Worm (Caenorhabditis elegans) whole organism, late embryonic: Measurements from ENCODE around the gene ZK688.4.

Experiments used
- C38D4.7 ChIP-seq: fragments of 200-800 bp; sonication (Bioruptor generic); optimal IDR thresholded peaks from 2 replicates; lab custom pipeline; 2018; ENCODE audit warnings: mild to moderate bottlenecking, missing genetic modification characterization, moderate library complexity, missing compliant biosample characterization
- F13H6.1 ChIP-seq: sonication (generic microtip); optimal IDR thresholded peaks from 2 replicates; lab custom pipeline; 2016; ENCODE audit warnings: missing genetic modification characterization, missing compliant biosample characterization
- K02D7.2 ChIP-seq: sonication (generic microtip); optimal IDR thresholded peaks from 2 replicates; lab custom pipeline; 2017; ENCODE audit warnings: mild to moderate bottlenecking, missing genetic modification characterization, missing compliant biosample characterization
- T23F11.4 ChIP-seq: fragments of 200-800 bp; sonication (Bioruptor generic); optimal IDR thresholded peaks from 2 replicates; lab custom pipeline; 2018; ENCODE audit warnings: mild to moderate bottlenecking, missing genetic modification characterization, missing compliant biosample characterization
- Y22D7AL.16 ChIP-seq: sonication (generic microtip); optimal IDR thresholded peaks from 2 replicates; lab custom pipeline; 2016; ENCODE audit warnings: missing genetic modification characterization, missing compliant biosample characterization
- ahr-1 ChIP-seq: sonication (generic microtip); optimal IDR thresholded peaks from 2 replicates; lab custom pipeline; 2016; ENCODE audit warnings: missing genetic modification characterization, missing compliant biosample characterization
- ceh-18 ChIP-seq: sonication (generic microtip); optimal IDR thresholded peaks from 2 replicates; lab custom pipeline; 2016; ENCODE audit warnings: missing genetic modification characterization, missing compliant biosample characterization
- ceh-19 ChIP-seq: fragments of 200-800 bp; sonication (Bioruptor generic); optimal IDR thresholded peaks from 2 replicates; lab custom pipeline; 2018; ENCODE audit warnings: mild to moderate bottlenecking, missing genetic modification characterization, missing compliant biosample characterization
- ceh-31 ChIP-seq: sonication (generic microtip); optimal IDR thresholded peaks from 2 replicates; lab custom pipeline; 2016; ENCODE audit warnings: missing genetic modification characterization, missing compliant biosample characterization
- ceh-6 ChIP-seq: fragments of 200-800 bp; sonication (Bioruptor generic); optimal IDR thresholded peaks from 2 replicates; lab custom pipeline; 2018; ENCODE audit warnings: mild to moderate bottlenecking, missing genetic modification characterization, missing compliant biosample characterization
- ceh-9 ChIP-seq: sonication (generic microtip); optimal IDR thresholded peaks from 2 replicates; lab custom pipeline; 2016; ENCODE audit warnings: mild to moderate bottlenecking, missing genetic modification characterization, inconsistent platforms, missing compliant biosample characterization
- dve-1 ChIP-seq: sonication (generic microtip); optimal IDR thresholded peaks from 2 replicates; lab custom pipeline; 2017; ENCODE audit warnings: antibody characterized with exemption, mild to moderate bottlenecking, missing genetic modification characterization, missing compliant biosample characterization
- ets-4 ChIP-seq: sonication (generic microtip); optimal IDR thresholded peaks from 2 replicates; lab custom pipeline; 2016; ENCODE audit warnings: missing genetic modification characterization, missing compliant biosample characterization
- eyg-1 ChIP-seq: sonication (generic microtip); optimal IDR thresholded peaks from 2 replicates; lab custom pipeline; 2016; ENCODE audit warnings: missing genotype, missing genetic modification characterization, missing compliant biosample characterization
- fax-1 ChIP-seq: sonication (generic microtip); optimal IDR thresholded peaks from 2 replicates; lab custom pipeline; 2016; ENCODE audit warnings: missing genotype, missing genetic modification characterization, missing compliant biosample characterization
- fkh-10 ChIP-seq: fragments of 150-350 bp; optimal IDR thresholded peaks from 2 replicates; lab custom pipeline; 2014; ENCODE audit warnings: missing biosample characterization, missing genetic modification reagents, missing genetic modification characterization
- hlh-15 ChIP-seq: sonication (generic microtip); optimal IDR thresholded peaks from 2 replicates; lab custom pipeline; 2016; ENCODE audit warnings: missing genetic modification characterization, missing compliant biosample characterization
- hlh-30 ChIP-seq: sonication (generic microtip); optimal IDR thresholded peaks from 2 replicates; lab custom pipeline; 2017; ENCODE audit warnings: antibody characterized with exemption, missing genetic modification characterization, missing compliant biosample characterization; ENCODE audit not compliant: insufficient read depth
- hlh-6 ChIP-seq: sonication (generic microtip); optimal IDR thresholded peaks from 2 replicates; lab custom pipeline; 2016; ENCODE audit warnings: missing genotype, missing genetic modification characterization, missing compliant biosample characterization
- lin-11 ChIP-seq: fragments of 200-800 bp; sonication (Bioruptor generic); optimal IDR thresholded peaks from 2 replicates; lab custom pipeline; 2018; ENCODE audit warnings: mild to moderate bottlenecking, missing genetic modification characterization, missing compliant biosample characterization
- madf-2 ChIP-seq: sonication (generic microtip); optimal IDR thresholded peaks from 2 replicates; lab custom pipeline; 2017; ENCODE audit warnings: missing genetic modification characterization, missing compliant biosample characterization
- mec-3 ChIP-seq: sonication (generic microtip); optimal IDR thresholded peaks from 2 replicates; lab custom pipeline; 2016; ENCODE audit warnings: borderline replicate concordance, missing genetic modification characterization, missing compliant biosample characterization
- odd-2 ChIP-seq: sonication (generic microtip); optimal IDR thresholded peaks from 2 replicates; lab custom pipeline; 2017; ENCODE audit warnings: antibody characterized with exemption, mild to moderate bottlenecking, missing genetic modification characterization, missing compliant biosample characterization
- pax-1 ChIP-seq: fragments of 150-350 bp; optimal IDR thresholded peaks from 2 replicates; lab custom pipeline; 2014; ENCODE audit warnings: missing biosample characterization, missing genetic modification characterization
- ref-2 ChIP-seq: sonication (generic microtip); optimal IDR thresholded peaks from 2 replicates; lab custom pipeline; 2016; ENCODE audit warnings: missing genetic modification characterization, missing compliant biosample characterization
- rnt-1 ChIP-seq: sonication (generic microtip); optimal IDR thresholded peaks from 2 replicates; lab custom pipeline; 2016; ENCODE audit warnings: missing genetic modification characterization, missing compliant biosample characterization
- sox-2 ChIP-seq: fragments of 200-800 bp; sonication (Bioruptor generic); IDR thresholded peaks from 2 replicates; pipeline ENCODE4 v1.3.6; 2022; ENCODE audit warnings: missing genetic modification reagents, missing genetic modification characterization, missing compliant biosample characterization
- sox-4 ChIP-seq: sonication (generic microtip); optimal IDR thresholded peaks from 2 replicates; lab custom pipeline; 2017; ENCODE audit warnings: mild to moderate bottlenecking, missing genetic modification characterization, inconsistent platforms, missing compliant biosample characterization
- syd-9 ChIP-seq: sonication (generic microtip); optimal IDR thresholded peaks from 2 replicates; lab custom pipeline; 2016; ENCODE audit warnings: mild to moderate bottlenecking, missing genetic modification characterization, moderate library complexity, missing compliant biosample characterization
- tbx-2 ChIP-seq: sonication (generic microtip); optimal IDR thresholded peaks from 2 replicates; lab custom pipeline; 2016; ENCODE audit warnings: missing genetic modification characterization, missing compliant biosample characterization
- tbx-7 ChIP-seq: sonication (generic microtip); optimal IDR thresholded peaks from 2 replicates; lab custom pipeline; 2016; ENCODE audit warnings: missing genotype, missing genetic modification characterization, missing compliant biosample characterization
- unc-42 ChIP-seq: sonication (generic microtip); optimal IDR thresholded peaks from 2 replicates; lab custom pipeline; 2016; ENCODE audit warnings: missing genotype, missing genetic modification characterization, missing compliant biosample characterization
- unc-86 ChIP-seq: sonication (generic microtip); optimal IDR thresholded peaks from 2 replicates; lab custom pipeline; 2016; ENCODE audit warnings: missing genetic modification characterization, missing compliant biosample characterization
- zip-5 ChIP-seq: sonication (generic microtip); optimal IDR thresholded peaks from 2 replicates; lab custom pipeline; 2016; ENCODE audit warnings: missing genetic modification characterization, missing compliant biosample characterization
- ztf-16 ChIP-seq: sonication (generic microtip); optimal IDR thresholded peaks from 2 replicates; lab custom pipeline; 2017; ENCODE audit warnings: missing genetic modification characterization, missing compliant biosample characterization

ZK688.4 gene

DNA sequence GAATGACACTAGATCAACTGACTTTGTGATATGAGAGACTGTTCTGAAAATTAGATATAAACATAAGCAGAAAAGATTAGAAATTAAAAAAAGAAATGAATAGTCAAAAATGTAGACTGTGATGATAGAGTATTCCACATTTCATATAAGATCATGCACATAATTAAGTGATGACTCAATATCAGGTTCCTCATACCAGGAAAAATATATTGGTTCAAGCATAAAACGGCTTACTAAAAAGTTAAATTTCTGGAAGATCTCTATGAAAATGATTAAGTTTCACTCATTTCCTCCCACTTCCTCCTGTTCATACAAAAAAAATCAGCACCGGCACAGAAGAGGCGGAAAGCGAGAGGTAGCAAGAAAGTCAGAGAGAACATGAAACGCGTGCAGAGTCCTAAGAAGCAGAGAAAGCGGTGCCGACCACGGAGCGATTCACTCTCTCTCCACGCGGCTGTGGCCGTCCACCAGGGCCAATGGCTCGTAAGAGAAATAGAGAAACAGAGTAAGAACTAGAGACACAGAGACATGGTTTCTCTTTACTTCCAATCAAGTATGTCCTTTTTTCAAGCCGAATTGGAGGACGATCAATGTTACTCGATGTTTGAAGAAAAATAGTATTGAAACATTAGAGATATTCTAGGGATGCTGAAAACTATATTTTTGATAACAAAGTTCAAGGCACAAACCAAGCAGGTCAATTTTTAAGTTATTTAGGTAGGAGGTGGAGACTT, 3.1 kb upstream of the ZK688.4 start, which contains the start of the genes ZK688.5 and fahd-1 (continued):
- peak; percentile 16 for TF ChIP-seq syd-9
- no peak for TF ChIP-seq unc-86 (tag; lab: Kevin White, UChicago)
- TF ChIP-seq ceh-9 (tag; lab: Kevin White, UChicago) = no peak
- TF ChIP-seq tbx-2 (tag; lab: Kevin White, UChicago) = peak; percentile 63
- no peak for TF ChIP-seq hlh-6 (tag; lab: Kevin White, UChicago)
- TF ChIP-seq eyg-1 (tag; lab: Kevin White, UChicago) = no peak
- no peak for TF ChIP-seq unc-42 (tag; lab: Kevin White, UChicago)
- TF ChIP-seq, all 69 proteins: peak for 15

DNA sequence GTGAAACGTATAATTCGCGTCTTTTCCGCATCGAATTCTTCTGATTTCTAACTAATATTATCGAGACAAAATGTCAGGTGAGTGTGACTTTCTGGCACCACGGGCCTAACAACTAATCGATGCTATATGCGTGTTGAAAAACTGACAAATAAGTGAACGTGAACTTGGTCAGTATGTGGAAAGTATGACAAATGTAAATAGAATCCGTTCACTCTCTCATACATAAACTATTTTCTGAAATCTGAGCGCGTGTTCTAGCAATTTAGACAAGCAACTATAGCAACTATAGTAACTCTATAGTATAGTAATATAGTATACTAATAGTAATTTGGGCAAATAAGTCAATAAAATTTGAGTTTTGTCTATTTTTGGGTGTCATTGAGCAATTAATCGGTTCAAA, 2.5 kb upstream of the ZK688.4 start:
- no peak for TF ChIP-seq tbx-2 (tag; lab: Kevin White, UChicago)
- TF ChIP-seq rnt-1 = no peak
- TF ChIP-seq unc-42 (tag; lab: Kevin White, UChicago) = no peak
- TF ChIP-seq tbx-7 (tag; lab: Kevin White, UChicago) = no peak
- no peak for TF ChIP-seq pax-1 (tag; lab: Kevin White, UChicago)
- no peak for TF ChIP-seq odd-2
- TF ChIP-seq ztf-16 = no peak
- no peak for TF ChIP-seq zip-5 (tag; lab: Kevin White, UChicago)
- no peak for TF ChIP-seq fkh-10
- TF ChIP-seq T23F11.4 = no peak
- TF ChIP-seq sox-2 (GFP tag; lab: Robert Waterston, UW) = no peak
- no peak for TF ChIP-seq ahr-1 (tag; lab: Kevin White, UChicago)

ce11 chrIII:7893224-7893623, 1.6 kb upstream of the ZK688.4 start:
- TF ChIP-seq unc-86 (tag; lab: Kevin White, UChicago) (no peak), F13H6.1 (tag; lab: Kevin White, UChicago) (no peak), K02D7.2 (tag; lab: Kevin White, UChicago) (no peak), unc-42 (tag; lab: Kevin White, UChicago) (no peak), ceh-6 (GFP tag; lab: Kevin White, UChicago) (no peak), dve-1 (tag; lab: Kevin White, UChicago) (no peak), ref-2 (tag; lab: Kevin White, UChicago) (no peak)
- TF ChIP-seq, all 69 proteins: peak for 0

DNA sequence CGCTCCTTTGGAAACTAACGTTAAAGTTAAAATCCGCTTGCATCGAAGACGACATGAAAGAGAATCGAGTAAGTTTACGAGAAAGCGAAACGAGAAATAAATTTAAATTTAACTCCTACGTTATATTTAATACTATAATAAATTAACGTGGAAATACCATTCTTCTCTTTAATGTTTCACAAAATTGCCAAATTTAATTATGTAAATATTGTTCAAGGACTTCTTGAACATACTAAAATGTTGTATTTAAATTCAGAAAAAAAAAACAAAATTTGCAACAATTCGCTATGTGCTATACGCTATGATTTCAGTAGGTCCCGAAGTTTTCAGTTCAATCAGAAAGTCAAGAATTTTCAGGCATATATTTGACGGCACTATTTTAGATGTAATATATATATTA, 2.1 kb downstream of the ZK688.4 start, which contains the start of gene ZK688.10:
TSS of gene ZK688.10 (minus strand) at position 101 of the 400 bp plus-strand sequence.
- TF ChIP-seq fkh-10 (no peak), madf-2 (tag; lab: Kevin White, UChicago) (no peak), ets-4 (tag; lab: Kevin White, UChicago) (no peak), ceh-19 (GFP tag; lab: Kevin White, UChicago) (no peak), hlh-15 (no peak), ahr-1 (tag; lab: Kevin White, UChicago) (no peak), hlh-30 (no peak), Y22D7AL.16 (tag; lab: Kevin White, UChicago) (no peak), lin-11 (tag; lab: Kevin White, UChicago) (no peak)
- TF ChIP-seq, all 69 proteins: peak for 0

DNA sequence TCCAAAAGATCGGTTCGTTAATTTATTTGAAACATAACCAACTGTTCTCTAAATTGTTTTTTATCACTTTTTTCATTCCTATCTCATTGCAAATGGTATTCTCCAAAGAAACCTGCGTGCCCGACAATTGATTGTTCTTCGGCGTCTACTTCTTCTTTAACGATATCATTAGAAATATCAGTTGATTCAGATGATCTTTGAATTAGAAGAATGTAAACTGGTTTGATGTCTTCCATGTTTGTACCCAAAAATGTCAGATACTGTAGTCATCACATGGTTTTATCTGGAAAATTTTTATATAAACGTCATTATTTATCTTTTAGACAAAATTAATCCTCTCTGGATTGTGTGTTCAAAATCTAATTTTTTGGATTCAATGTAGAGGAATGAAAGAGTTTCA, 2.9 kb downstream of the ZK688.4 start:
- TF ChIP-seq C38D4.7 (GFP tag; lab: Kevin White, UChicago) = no peak
- TF ChIP-seq sox-4 (tag; lab: Kevin White, UChicago) = no peak

- TF ChIP-seq unc-86 (tag; lab: Kevin White, UChicago) (no peak), fax-1 (tag; lab: Kevin White, UChicago) (no peak), mec-3 (no peak), ceh-18 (no peak), ceh-31 (tag; lab: Kevin White, UChicago) (no peak)
Observed at ce11 chrIII:7900733-7901132, 5.9 kb downstream of the ZK688.4 start, which contains the start of gene best-24. best-24 (plus strand) TSS chrIII:7901033.
